Worm (Caenorhabditis elegans) whole organism, L2 larva: ENCODE data around the gene R08C7.1.

Source experiments
- C34F6.9 ChIP-seq: fragments of 150-350 bp; optimal IDR thresholded peaks from 2 replicates; lab custom pipeline; 2014; ENCODE audit warnings: missing biosample characterization, missing genetic modification characterization
- F13H6.1 ChIP-seq: sonication (generic microtip); optimal IDR thresholded peaks from 2 replicates; lab custom pipeline; 2016; ENCODE audit warnings: missing genetic modification characterization, missing compliant biosample characterization
- R02D3.7 ChIP-seq: fragments of 150-350 bp; optimal IDR thresholded peaks from 2 replicates; lab custom pipeline; 2014; ENCODE audit warnings: missing biosample characterization, missing genetic modification characterization
- Y55F3AM.14 ChIP-seq: fragments of 200-800 bp; sonication (Bioruptor generic); optimal IDR thresholded peaks from 2 replicates; lab custom pipeline; 2018; ENCODE audit warnings: mild to moderate bottlenecking, missing genetic modification characterization, missing compliant biosample characterization
- ZK546.5 ChIP-seq: sonication (generic microtip); optimal IDR thresholded peaks from 2 replicates; lab custom pipeline; 2017; ENCODE audit warnings: missing biosample characterization, missing genetic modification characterization
- alr-1 ChIP-seq: fragments of 150-350 bp; optimal IDR thresholded peaks from 2 replicates; lab custom pipeline; 2014; ENCODE audit warnings: missing biosample characterization, missing genetic modification characterization
- aly-2 ChIP-seq: fragments of 150-350 bp; optimal IDR thresholded peaks from 2 replicates; lab custom pipeline; 2014; ENCODE audit warnings: missing biosample characterization, missing genetic modification characterization
- ama-1 ChIP-seq: fragments of 150-350 bp; optimal IDR thresholded peaks from 2 replicates; lab custom pipeline; 2018; ENCODE audit warnings: inconsistent platforms
- blmp-1 ChIP-seq: sonication (generic microtip); optimal IDR thresholded peaks from 2 replicates; lab custom pipeline; 2017; ENCODE audit warnings: missing genetic modification characterization, mild to moderate bottlenecking, missing compliant biosample characterization, antibody characterized with exemption, moderate library complexity; ENCODE audit not compliant: insufficient read depth
- ceh-16 ChIP-seq: fragments of 150-350 bp; optimal IDR thresholded peaks from 2 replicates; lab custom pipeline; 2014; ENCODE audit warnings: missing biosample characterization, missing genetic modification characterization
- crh-2 ChIP-seq: sonication (generic microtip); optimal IDR thresholded peaks from 2 replicates; lab custom pipeline; 2017; ENCODE audit warnings: missing biosample characterization, missing genetic modification characterization
- dmd-4 ChIP-seq: sonication (generic microtip); optimal IDR thresholded peaks from 2 replicates; lab custom pipeline; 2017; ENCODE audit warnings: missing biosample characterization, missing genetic modification characterization
- egl-27 ChIP-seq: sonication (generic microtip); optimal IDR thresholded peaks from 3 replicates; lab custom pipeline; 2017; ENCODE audit warnings: missing biosample characterization, missing genetic modification reagents, missing genetic modification characterization
- elt-1 ChIP-seq: fragments of 150-350 bp; optimal IDR thresholded peaks from 2 replicates; lab custom pipeline; 2014; ENCODE audit warnings: missing biosample characterization, missing genetic modification characterization
- elt-3 ChIP-seq: sonication (generic microtip); optimal IDR thresholded peaks from 2 replicates; lab custom pipeline; 2017; ENCODE audit warnings: missing biosample characterization, missing genetic modification characterization
- fos-1 ChIP-seq: fragments of 150-350 bp; optimal IDR thresholded peaks from 2 replicates; lab custom pipeline; 2014; ENCODE audit warnings: missing biosample characterization, missing genetic modification characterization
- gmeb-1 ChIP-seq: fragments of 150-350 bp; optimal IDR thresholded peaks from 2 replicates; lab custom pipeline; 2014; ENCODE audit warnings: missing biosample characterization, missing genetic modification characterization
- lin-11 ChIP-seq: fragments of 150-350 bp; sonication (generic microtip); optimal IDR thresholded peaks from 2 replicates; lab custom pipeline; 2014; ENCODE audit warnings: missing biosample characterization, missing genetic modification characterization, inconsistent platforms, mixed read lengths
- lin-13 ChIP-seq: fragments of 150-350 bp; optimal IDR thresholded peaks from 2 replicates; lab custom pipeline; 2014; ENCODE audit warnings: missing biosample characterization, missing genetic modification reagents, missing genetic modification characterization
- lin-39 ChIP-seq: fragments of 150-350 bp; optimal IDR thresholded peaks from 2 replicates; lab custom pipeline; 2014; ENCODE audit warnings: missing biosample characterization, missing genetic modification reagents, missing genetic modification characterization
- lsy-2 ChIP-seq, 2 experiments: fragments of 150-350 bp in 1 of 2; sonication (generic microtip) in 1 of 2; optimal IDR thresholded peaks; 2 replicates each; lab custom pipeline; 2014 to 2017; ENCODE audit warnings: missing biosample characterization in 2 of 2, missing genetic modification characterization in 2 of 2
- mab-5 ChIP-seq: fragments of 150-350 bp; optimal IDR thresholded peaks from 2 replicates; lab custom pipeline; 2014; ENCODE audit warnings: missing biosample characterization, missing genetic modification characterization
- mbf-1 ChIP-seq: sonication (generic microtip); optimal IDR thresholded peaks from 2 replicates; lab custom pipeline; 2017; ENCODE audit warnings: missing biosample characterization, missing genetic modification characterization
- nhr-10 ChIP-seq: sonication (generic microtip); optimal IDR thresholded peaks from 2 replicates; lab custom pipeline; 2017; ENCODE audit warnings: missing biosample characterization, missing genetic modification characterization
- nhr-11 ChIP-seq: fragments of 150-350 bp; optimal IDR thresholded peaks from 2 replicates; lab custom pipeline; 2014; ENCODE audit warnings: missing biosample characterization, missing genetic modification characterization
- nhr-12 ChIP-seq: fragments of 150-350 bp; optimal IDR thresholded peaks from 2 replicates; lab custom pipeline; 2014; ENCODE audit warnings: missing biosample characterization, missing genetic modification characterization
- nhr-129 ChIP-seq: fragments of 150-350 bp; optimal IDR thresholded peaks from 2 replicates; lab custom pipeline; 2014; ENCODE audit warnings: missing biosample characterization, missing genetic modification characterization
- nhr-21 ChIP-seq: fragments of 150-350 bp; optimal IDR thresholded peaks from 2 replicates; lab custom pipeline; 2014; ENCODE audit warnings: missing biosample characterization, missing genetic modification characterization
- nhr-23 ChIP-seq: fragments of 150-350 bp; optimal IDR thresholded peaks from 2 replicates; lab custom pipeline; 2014; ENCODE audit warnings: missing biosample characterization, missing genetic modification reagents, missing genetic modification characterization
- nhr-237 ChIP-seq: fragments of 150-350 bp; optimal IDR thresholded peaks from 2 replicates; lab custom pipeline; 2014; ENCODE audit warnings: missing biosample characterization, missing genetic modification characterization
- nhr-25 ChIP-seq: fragments of 150-350 bp; sonication (generic microtip); optimal IDR thresholded peaks from 3 replicates; lab custom pipeline; 2014; ENCODE audit warnings: missing biosample characterization, missing genetic modification characterization
- nhr-6 ChIP-seq: fragments of 150-350 bp; optimal IDR thresholded peaks from 2 replicates; lab custom pipeline; 2014; ENCODE audit warnings: missing biosample characterization, missing genetic modification characterization
- nhr-77 ChIP-seq: fragments of 150-350 bp; optimal IDR thresholded peaks from 2 replicates; lab custom pipeline; 2014; ENCODE audit warnings: missing biosample characterization, missing genetic modification characterization
- peb-1 ChIP-seq: fragments of 150-350 bp; optimal IDR thresholded peaks from 2 replicates; lab custom pipeline; 2014; ENCODE audit warnings: missing biosample characterization, missing genetic modification characterization
- sem-4 ChIP-seq: fragments of 150-350 bp; optimal IDR thresholded peaks from 2 replicates; lab custom pipeline; 2014; ENCODE audit warnings: missing biosample characterization, missing genetic modification reagents, missing genetic modification characterization
- skn-1 ChIP-seq: sonication (generic microtip); optimal IDR thresholded peaks from 2 replicates; lab custom pipeline; 2017; ENCODE audit warnings: missing biosample characterization, missing genetic modification characterization
- sma-3 ChIP-seq: sonication (generic microtip); optimal IDR thresholded peaks from 2 replicates; lab custom pipeline; 2016; ENCODE audit warnings: missing genetic modification reagents, missing genetic modification characterization, missing compliant biosample characterization
- sma-9 ChIP-seq, 2 experiments: fragments of 150-350 bp in 1 of 2; sonication (generic microtip) in 1 of 2; optimal IDR thresholded peaks; 2 replicates each; lab custom pipeline; 2014 to 2016; ENCODE audit warnings: missing genetic modification characterization in 2 of 2, mild to moderate bottlenecking in 1 of 2, missing biosample characterization in 1 of 2, missing compliant biosample characterization in 1 of 2, missing genetic modification reagents in 1 of 2, moderate library complexity in 1 of 2
- snpc-4 ChIP-seq: fragments of 150-350 bp; optimal IDR thresholded peaks from 2 replicates; lab custom pipeline; 2014; ENCODE audit warnings: missing biosample characterization, missing genetic modification characterization
- unc-39 ChIP-seq: fragments of 150-350 bp; optimal IDR thresholded peaks from 2 replicates; lab custom pipeline; 2014; ENCODE audit warnings: missing biosample characterization, missing genetic modification characterization
- unc-55 ChIP-seq: fragments of 150-350 bp; sonication (generic microtip); optimal IDR thresholded peaks from 3 replicates; lab custom pipeline; 2014; ENCODE audit warnings: missing biosample characterization, missing genetic modification reagents, missing genetic modification characterization
- unc-62 ChIP-seq: fragments of 150-350 bp; optimal IDR thresholded peaks from 2 replicates; lab custom pipeline; 2014; ENCODE audit warnings: missing biosample characterization, missing genetic modification reagents, missing genetic modification characterization
- ztf-1 ChIP-seq: fragments of 200-800 bp; sonication (Bioruptor generic); conservative IDR thresholded peaks from 2 replicates; pipeline ENCODE4 v1.3.6; 2022; ENCODE audit warnings: missing genetic modification characterization, missing compliant biosample characterization
- ztf-11 ChIP-seq: sonication (generic microtip); optimal IDR thresholded peaks from 2 replicates; lab custom pipeline; 2017; ENCODE audit warnings: missing biosample characterization, missing genetic modification characterization
- ztf-4 ChIP-seq: fragments of 150-350 bp; optimal IDR thresholded peaks from 2 replicates; lab custom pipeline; 2014; ENCODE audit warnings: missing biosample characterization, missing genetic modification characterization

R08C7.1 gene

DNA sequence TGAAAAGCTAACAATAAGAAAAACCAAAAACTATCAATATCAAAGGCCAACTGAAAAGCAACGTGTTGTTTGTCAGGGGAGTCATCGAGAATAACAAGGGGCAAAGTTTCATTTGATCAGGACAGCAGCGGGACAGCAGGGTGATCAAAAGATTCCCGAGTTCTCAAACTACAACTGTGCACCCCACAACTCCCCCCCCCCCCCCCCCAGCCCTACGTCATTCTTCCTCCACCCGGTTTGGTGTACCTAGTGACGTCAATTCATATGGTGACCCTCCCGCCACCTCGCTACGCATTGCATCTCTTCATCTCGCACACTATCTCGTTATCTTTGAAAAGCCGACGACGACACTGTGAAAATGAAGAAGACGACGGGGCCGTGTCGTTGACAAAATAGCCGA, 22.1 kb downstream of the R08C7.1 start:
- TF ChIP-seq ztf-1 (GFP tag; lab: Robert Waterston, UW): 0 out of 2 replicates have a peak, but pooled peaks have one; percentile 34
- TF ChIP-seq Y55F3AM.14 (GFP tag; lab: Kevin White, UChicago): no peak
- no peak for TF ChIP-seq lsy-2 (tag; optimal IDR thresholded peaks at IDR 0.05; lab: Kevin White, UChicago)
- peak; percentile 12 for TF ChIP-seq nhr-129 (tag; lab: Kevin White, UChicago)
- TF ChIP-seq, all 48 proteins: peak for 2

- no peak for TF ChIP-seq unc-55 (GFP tag; lab: Kevin White, UChicago)
- no peak for TF ChIP-seq unc-62 (GFP tag; lab: Kevin White, UChicago)
- no peak for TF ChIP-seq blmp-1
- TF ChIP-seq ztf-11 (tag; lab: Kevin White, UChicago): no peak
- peak; percentile 8 for TF ChIP-seq fos-1
- no peak for TF ChIP-seq Y55F3AM.14 (GFP tag; lab: Kevin White, UChicago)
- no peak for TF ChIP-seq nhr-23 (tag; lab: Kevin White, UChicago)
- TF ChIP-seq nhr-21 (tag; lab: Kevin White, UChicago): no peak
- no peak for TF ChIP-seq unc-39
- no peak for TF ChIP-seq gmeb-1
- TF ChIP-seq C34F6.9 (tag; lab: Kevin White, UChicago): no peak
- peak; percentile 35 for TF ChIP-seq crh-2 (tag; lab: Kevin White, UChicago)
- TF ChIP-seq elt-1 (tag; lab: Kevin White, UChicago): no peak
- TF ChIP-seq lin-13: no peak
- TF ChIP-seq egl-27: no peak
- TF ChIP-seq aly-2 (tag; lab: Kevin White, UChicago): no peak
- TF ChIP-seq sma-9 (GFP tag; optimal IDR thresholded peaks at IDR 0.05; lab: Kevin White, UChicago): peak; percentile 56
- TF ChIP-seq sma-9 (tag; optimal IDR thresholded peaks at IDR 0.05; lab: Kevin White, UChicago): no peak
- TF ChIP-seq mab-5 (tag; lab: Kevin White, UChicago): no peak
- no peak for TF ChIP-seq nhr-237 (tag; lab: Kevin White, UChicago)
- TF ChIP-seq peb-1 (tag; lab: Kevin White, UChicago): no peak
- no peak for TF ChIP-seq nhr-129 (tag; lab: Kevin White, UChicago)
- no peak for TF ChIP-seq mbf-1 (tag; lab: Kevin White, UChicago)
Measured at ce11 chrIV:4475362-4476086, 23.8 kb downstream of the R08C7.1 start.

DNA sequence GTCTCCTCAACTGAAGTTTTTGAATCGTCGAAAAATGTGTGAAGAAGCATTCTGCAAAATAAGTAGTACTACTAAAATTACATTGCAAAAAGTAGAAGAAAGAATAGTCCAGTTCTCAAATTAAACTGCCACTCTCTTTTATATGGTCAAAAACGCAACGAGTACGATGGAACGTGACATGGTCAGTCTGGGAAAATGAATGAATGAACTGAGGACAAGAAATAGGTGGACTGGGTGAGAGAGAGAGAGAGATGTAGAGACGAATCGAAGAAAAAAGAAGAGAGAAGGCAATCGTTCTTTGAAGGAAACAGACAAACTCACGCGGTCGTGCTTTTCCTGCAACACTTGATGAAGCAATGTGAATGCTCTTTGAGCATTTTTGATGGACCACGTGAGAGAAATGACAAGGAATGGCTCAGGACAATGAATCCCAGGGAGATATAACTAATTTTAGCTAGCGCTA, 25.4 kb downstream of the R08C7.1 start, which contains the start of gene M01H9.3:
TSS of gene M01H9.3 (minus strand) at position 51 of the 463 bp plus-strand sequence.
- peak; percentile 91 for TF ChIP-seq ama-1 (lab: Kevin White, UChicago)
- TF ChIP-seq nhr-23 (tag; lab: Kevin White, UChicago): no peak
- peak in 1 of 2 experiments; percentile 76 for TF ChIP-seq lsy-2 (tag; optimal IDR thresholded peaks at IDR 0.05; lab: Kevin White, UChicago)
- no peak for TF ChIP-seq dmd-4
- TF ChIP-seq unc-62 (GFP tag; lab: Kevin White, UChicago): no peak
- TF ChIP-seq elt-1 (tag; lab: Kevin White, UChicago): no peak
- no peak for TF ChIP-seq elt-3
- peak; percentile 55 for TF ChIP-seq fos-1
- TF ChIP-seq lin-13: no peak
- TF ChIP-seq nhr-237 (tag; lab: Kevin White, UChicago): no peak
- no peak for TF ChIP-seq lin-39
- TF ChIP-seq F13H6.1 (tag; lab: Kevin White, UChicago): peak; percentile 81
- peak; percentile 60 for TF ChIP-seq nhr-25 (tag; lab: Kevin White, UChicago)
- TF ChIP-seq ceh-16 (tag; lab: Kevin White, UChicago): no peak
- no peak for TF ChIP-seq ZK546.5 (tag; lab: Kevin White, UChicago)
- no peak for TF ChIP-seq nhr-77
- no peak for TF ChIP-seq lin-11
- no peak for TF ChIP-seq skn-1 (tag; lab: Kevin White, UChicago)
- no peak for TF ChIP-seq nhr-10 (tag; lab: Kevin White, UChicago)
- peak; percentile 76 for TF ChIP-seq ztf-4 (tag; lab: Kevin White, UChicago)
- TF ChIP-seq snpc-4 (tag; lab: Kevin White, UChicago): peak; percentile 15
- peak; percentile 52 for TF ChIP-seq mab-5 (tag; lab: Kevin White, UChicago)
- TF ChIP-seq sma-9 (GFP tag; optimal IDR thresholded peaks at IDR 0.05; lab: Kevin White, UChicago): peak; percentile 90
- no peak for TF ChIP-seq sma-9 (tag; optimal IDR thresholded peaks at IDR 0.05; lab: Kevin White, UChicago)
- TF ChIP-seq nhr-12 (tag; lab: Kevin White, UChicago): no peak
- TF ChIP-seq nhr-11 (tag; lab: Kevin White, UChicago): no peak
- peak; percentile 57 for TF ChIP-seq unc-55 (GFP tag; lab: Kevin White, UChicago)
- peak; percentile 79 for TF ChIP-seq crh-2 (tag; lab: Kevin White, UChicago)
- peak; percentile 24 for TF ChIP-seq gmeb-1
- peak; percentile 39 for TF ChIP-seq sma-3
- peak; percentile 82 for TF ChIP-seq C34F6.9 (tag; lab: Kevin White, UChicago)
- no peak for TF ChIP-seq mbf-1 (tag; lab: Kevin White, UChicago)
- no peak for TF ChIP-seq R02D3.7
- no peak for TF ChIP-seq alr-1 (tag; lab: Kevin White, UChicago)
- TF ChIP-seq egl-27: no peak
- no peak for TF ChIP-seq Y55F3AM.14 (GFP tag; lab: Kevin White, UChicago)
- peak; percentile 44 for TF ChIP-seq sem-4
- no peak for TF ChIP-seq blmp-1
- TF ChIP-seq ztf-1 (GFP tag; lab: Robert Waterston, UW): no peak
- TF ChIP-seq nhr-6: peak; percentile 80
- no peak for TF ChIP-seq peb-1 (tag; lab: Kevin White, UChicago)
